Fruit fly (Drosophila melanogaster): Measurements from ENCODE around the gene Mur18B.

Gene Mur18B

dm6 chrX:19201630-19202029 is 11.4 kb upstream of the Mur18B start, which contains the start of gene CG7990 (continued):
- TF ChIP-seq MTF-1 (GFP tag; optimal IDR thresholded peaks at IDR 0.05; ENCODE audit: borderline replicate concordance): no peak
- TF ChIP-seq CG5180 (GFP tag; optimal IDR thresholded peaks at IDR 0.05): no peak
- no peak for TF ChIP-seq Dfd (GFP tag; optimal IDR thresholded peaks at IDR 0.05)
- TF ChIP-seq bigmax (GFP tag; optimal IDR thresholded peaks at IDR 0.05): no peak
- TF ChIP-seq CG8478 (optimal IDR thresholded peaks at IDR 0.05): no peak
- TF ChIP-seq mld (GFP tag; IDR thresholded peaks at IDR 0.05; ENCODE audit: partially characterized antibody): no peak
- TF ChIP-seq knrl (GFP tag; IDR thresholded peaks at IDR 0.05; ENCODE audit: partially characterized antibody): peak; percentile 22; the same call in 1 of the 3 replicates
- no peak for TF ChIP-seq CG9215 (GFP tag; IDR thresholded peaks at IDR 0.05)
- TF ChIP-seq Aef1 (GFP tag; IDR thresholded peaks at IDR 0.05): no peak
- no peak for TF ChIP-seq CG7271 (tag; optimal IDR thresholded peaks at IDR 0.05)
- TF ChIP-seq CG9932 (GFP tag; IDR thresholded peaks at IDR 0.05): no peak
- TF ChIP-seq odd (GFP tag; optimal IDR thresholded peaks at IDR 0.05): no peak
- peak; percentile 30 for TF ChIP-seq BEAF-32 (GFP tag; optimal IDR thresholded peaks at IDR 0.05)
- no peak; the same call in 2 of the 3 replicates for TF ChIP-seq row (GFP tag; IDR thresholded peaks at IDR 0.05)
- TF ChIP-seq CG9797 (GFP tag; optimal IDR thresholded peaks at IDR 0.05): peak; percentile 66
- no peak for TF ChIP-seq CG11093 (GFP tag; IDR thresholded peaks at IDR 0.05)
- TF ChIP-seq CG18619 (GFP tag; optimal IDR thresholded peaks at IDR 0.05): no peak
- TF ChIP-seq tin (GFP tag; optimal IDR thresholded peaks at IDR 0.05): no peak
- TF ChIP-seq CG15514 (GFP tag; optimal IDR thresholded peaks at IDR 0.05): peak; percentile 56
- no peak for TF ChIP-seq CG8290 (GFP tag; optimal IDR thresholded peaks at IDR 0.05)
- TF ChIP-seq CG8290 (tag; optimal IDR thresholded peaks at IDR 0.05): peak in 1 of 2 experiments; percentile 61
- no peak for TF ChIP-seq Deaf1 (tag; optimal IDR thresholded peaks at IDR 0.05)
- TF ChIP-seq CG13424 (tag; optimal IDR thresholded peaks at IDR 0.05): no peak
- no peak for TF ChIP-seq CG4282 (GFP tag; optimal IDR thresholded peaks at IDR 0.05)
- TF ChIP-seq repo (GFP tag; optimal IDR thresholded peaks at IDR 0.05): no peak
- no peak for TF ChIP-seq CG10431 (GFP tag; optimal IDR thresholded peaks at IDR 0.05)
- TF ChIP-seq CG15479 (GFP tag; optimal IDR thresholded peaks at IDR 0.05): no peak
- TF ChIP-seq HLH3B (GFP tag; IDR thresholded peaks at IDR 0.05): no peak
- 0 out of 3 replicates have a peak, but pooled peaks have one; percentile 14 for TF ChIP-seq CG14860 (GFP tag; IDR thresholded peaks at IDR 0.05; ENCODE audit: partially characterized antibody)
- no peak; the same call in 1 of the 2 replicates for TF ChIP-seq crol (GFP tag; IDR thresholded peaks at IDR 0.05)
- no peak for TF ChIP-seq mirr (GFP tag; optimal IDR thresholded peaks at IDR 0.05)
- TF ChIP-seq E2f1 (GFP tag; IDR thresholded peaks at IDR 0.05): no peak
- no peak for TF ChIP-seq bsh (GFP tag; optimal IDR thresholded peaks at IDR 0.05)
- TF ChIP-seq gro (GFP tag; optimal IDR thresholded peaks at IDR 0.05): no peak
- no peak for TF ChIP-seq fd3F (GFP tag; optimal IDR thresholded peaks at IDR 0.05)
- TF ChIP-seq Gsc (GFP tag; IDR thresholded peaks at IDR 0.05): no peak
- no peak for TF ChIP-seq Nf-YC (tag; optimal IDR thresholded peaks at IDR 0.05)
- no peak for TF ChIP-seq kni (GFP tag; optimal IDR thresholded peaks at IDR 0.05)
- peak; percentile 62 for TF ChIP-seq Bgb (GFP tag; IDR thresholded peaks at IDR 0.05; ENCODE audit: partially characterized antibody)
- TF ChIP-seq CG30020 (tag; optimal IDR thresholded peaks at IDR 0.05): no peak
- TF ChIP-seq CG7556 (GFP tag; optimal IDR thresholded peaks at IDR 0.05): no peak
- no peak for TF ChIP-seq jing (GFP tag; optimal IDR thresholded peaks at IDR 0.05)
- TF ChIP-seq CG13287 (GFP tag; IDR thresholded peaks at IDR 0.05; ENCODE audit: partially characterized antibody): peak; percentile 65
- peak; percentile 71 for TF ChIP-seq CG18011 (GFP tag; optimal IDR thresholded peaks at IDR 0.05)
- no peak for TF ChIP-seq CG15073 (GFP tag; optimal IDR thresholded peaks at IDR 0.05)
- peak; percentile 73 for TF ChIP-seq pzg (GFP tag; optimal IDR thresholded peaks at IDR 0.05)
- TF ChIP-seq CkIIα-i1 (GFP tag; IDR thresholded peaks at IDR 0.05): no peak
- TF ChIP-seq grn (GFP tag; optimal IDR thresholded peaks at IDR 0.05): no peak
- no peak for TF ChIP-seq crp (GFP tag; optimal IDR thresholded peaks at IDR 0.05)
- TF ChIP-seq en (GFP tag; optimal IDR thresholded peaks at IDR 0.05): no peak
- no peak for TF ChIP-seq org-1 (GFP tag; optimal IDR thresholded peaks at IDR 0.05)
